Worm (Caenorhabditis elegans): ENCODE data around the gene eat-2.
"Not testable (repeated sequence)": the region's sequence is repeated elsewhere in the genome, so short reads cannot be mapped to it uniquely, and the experiment has no call there.

eat-2 gene

ce11 chrII:14154357-14154756 is 17.1 kb downstream of the eat-2 start, which contains the start of gene Y48B6A.1:
TSS of gene Y48B6A.1 (minus strand) at chrII:14154373.
- no peak for TF ChIP-seq unc-62 (GFP tag; optimal IDR thresholded peaks at IDR 0.05)

ce11 chrII:14152274-14152673 is 19.2 kb downstream of the eat-2 start:
- TF ChIP-seq unc-62 (GFP tag; optimal IDR thresholded peaks at IDR 0.05): no peak

ce11 chrII:14150031-14150430 is 21.4 kb downstream of the eat-2 start, which contains the start of gene W03H9.1:
TSS of gene W03H9.1 (minus strand) at chrII:14150131.
- TF ChIP-seq unc-62 (GFP tag; optimal IDR thresholded peaks at IDR 0.05): no peak

ce11 chrII:14143838-14144268 is 27.6 kb downstream of the eat-2 start, which contains the start of gene W03H9.2:
TSS of gene W03H9.2 (minus strand) at chrII:14143869.
- no peak for TF ChIP-seq unc-62 (GFP tag; optimal IDR thresholded peaks at IDR 0.05)

- not testable (repeated sequence) for TF ChIP-seq unc-62 (GFP tag; optimal IDR thresholded peaks at IDR 0.05)
Observed at ce11 chrII:14142098-14142554, 29.3 kb downstream of the eat-2 start, which contains the start of gene cacn-1. TSS of gene cacn-1 (minus strand) at chrII:14142148.

- TF ChIP-seq unc-62 (GFP tag; optimal IDR thresholded peaks at IDR 0.05): no peak
Observed at ce11 chrII:14138849-14139419, 32.5 kb downstream of the eat-2 start.

ce11 chrII:14137538-14137937 is 33.9 kb downstream of the eat-2 start, which contains the start of gene K09E4.1:
TSS of gene K09E4.1 (plus strand) at chrII:14137838.
- TF ChIP-seq unc-62 (GFP tag; optimal IDR thresholded peaks at IDR 0.05): no peak

- TF ChIP-seq unc-62 (GFP tag; optimal IDR thresholded peaks at IDR 0.05): no peak
Observed at ce11 chrII:14136302-14136701, 35.2 kb downstream of the eat-2 start.

ce11 chrII:14132733-14133132 is 38.7 kb downstream of the eat-2 start, which contains the start of gene algn-3:
TSS of gene algn-3 (minus strand) at chrII:14132833.
- no peak for TF ChIP-seq unc-62 (GFP tag; optimal IDR thresholded peaks at IDR 0.05)

ce11 chrII:14129191-14129590 is 42.3 kb downstream of the eat-2 start:
- TF ChIP-seq unc-62 (GFP tag; optimal IDR thresholded peaks at IDR 0.05): no peak

- no peak for TF ChIP-seq unc-62 (GFP tag; optimal IDR thresholded peaks at IDR 0.05)
Observed at ce11 chrII:14126841-14127240, 44.6 kb downstream of the eat-2 start, which contains the start of gene K09E4.3. TSS of gene K09E4.3 (minus strand) at chrII:14126941.

ce11 chrII:14122065-14122464 is 49.4 kb downstream of the eat-2 start, which contains the start of gene K09E4.4:
TSS of gene K09E4.4 (minus strand) at chrII:14122165.
- no peak for TF ChIP-seq unc-62 (GFP tag; optimal IDR thresholded peaks at IDR 0.05)

ce11 chrII:14118391-14118790 is 53.1 kb downstream of the eat-2 start:
- no peak for TF ChIP-seq unc-62 (GFP tag; optimal IDR thresholded peaks at IDR 0.05)

Measured in whole organism, dauer.